Fruit fly (Drosophila melanogaster) whole organism, embryonic: Measurements from ENCODE around the gene CG32246.

Experiments
- CG10147 ChIP-seq: fragments of 200-800 bp; sonication (Bioruptor generic); optimal IDR thresholded peaks from 2 replicates; lab custom pipeline; 2019; ENCODE audit warnings: missing biosample characterization, mild to moderate bottlenecking, missing genetic modification characterization, moderate library complexity
- CG10462 ChIP-seq: fragments of 200-800 bp; sonication (Bioruptor generic); optimal IDR thresholded peaks from 2 replicates; lab custom pipeline; 2016; ENCODE audit warnings: missing biosample characterization, missing genetic modification characterization
- CG12299 ChIP-seq: fragments of 200-800 bp; sonication (Bioruptor generic); optimal IDR thresholded peaks from 2 replicates; lab custom pipeline; 2018; ENCODE audit warnings: missing biosample characterization, mild to moderate bottlenecking, missing genetic modification characterization
- CG12391 ChIP-seq: fragments of 200-800 bp; sonication (Bioruptor generic); optimal IDR thresholded peaks from 3 replicates; lab custom pipeline; 2018; ENCODE audit warnings: missing biosample characterization, mild to moderate bottlenecking, missing genetic modification characterization, moderate library complexity
- CG12769 ChIP-seq: fragments of 200-800 bp; sonication (Bioruptor generic); optimal IDR thresholded peaks from 2 replicates; lab custom pipeline; 2019; ENCODE audit warnings: missing biosample characterization, mild to moderate bottlenecking, missing genetic modification characterization, moderate library complexity
- CG14014 ChIP-seq: fragments of 200-800 bp; sonication (Bioruptor generic); IDR thresholded peaks from 2 replicates; pipeline ENCODE4 v1.3.6; 2022; ENCODE audit warnings: missing biosample characterization, missing genetic modification characterization
- CG15479 ChIP-seq: fragments of 200-800 bp; sonication (Bioruptor generic); optimal IDR thresholded peaks from 3 replicates; lab custom pipeline; 2019; ENCODE audit warnings: missing biosample characterization, mild to moderate bottlenecking, missing genetic modification characterization, moderate library complexity
- CG16815 ChIP-seq: fragments of 200-800 bp; sonication (Bioruptor generic); optimal IDR thresholded peaks from 3 replicates; lab custom pipeline; 2017; ENCODE audit warnings: missing biosample characterization, mild to moderate bottlenecking, missing genetic modification characterization
- CG18599 ChIP-seq: fragments of 200-800 bp; sonication (Bioruptor generic); optimal IDR thresholded peaks from 3 replicates; lab custom pipeline; 2017; ENCODE audit warnings: missing biosample characterization, missing genetic modification characterization, mild to moderate bottlenecking, moderate library complexity, missing genetic modification reagents
- CG2120 ChIP-seq: fragments of 200-800 bp; sonication (Bioruptor generic); optimal IDR thresholded peaks from 3 replicates; lab custom pipeline; 2016; ENCODE audit warnings: missing biosample characterization, missing genetic modification characterization
- CG2712 ChIP-seq: fragments of 200-800 bp; optimal IDR thresholded peaks from 3 replicates; lab custom pipeline; 2019; ENCODE audit warnings: missing biosample characterization, mild to moderate bottlenecking, missing genetic modification characterization, moderate library complexity
- CG31224 ChIP-seq: fragments of 200-800 bp; sonication (Bioruptor generic); IDR thresholded peaks from 2 replicates; pipeline ENCODE4 v1.3.6; 2022; ENCODE audit warnings: missing biosample characterization, missing genetic modification characterization
- CG31365 ChIP-seq: fragments of 200-800 bp; sonication (Bioruptor generic); optimal IDR thresholded peaks from 2 replicates; lab custom pipeline; 2018; ENCODE audit warnings: missing biosample characterization, mild to moderate bottlenecking, missing genetic modification characterization
- CG3407 ChIP-seq: fragments of 200-800 bp; sonication (Bioruptor generic); optimal IDR thresholded peaks from 2 replicates; lab custom pipeline; 2018; ENCODE audit warnings: missing biosample characterization, mild to moderate bottlenecking, missing genetic modification characterization
- CG5180 ChIP-seq: fragments of 200-800 bp; sonication (Bioruptor generic); optimal IDR thresholded peaks from 3 replicates; lab custom pipeline; 2017; ENCODE audit warnings: missing biosample characterization, missing genetic modification characterization, mild to moderate bottlenecking, moderate library complexity, missing genetic modification reagents
- CG7271 ChIP-seq: fragments of 200-800 bp; sonication (Bioruptor generic); optimal IDR thresholded peaks from 2 replicates; lab custom pipeline; 2018; ENCODE audit warnings: missing biosample characterization, mild to moderate bottlenecking, missing genetic modification characterization, moderate library complexity
- CG8359 ChIP-seq: fragments of 200-800 bp; sonication (Bioruptor generic); optimal IDR thresholded peaks from 2 replicates; lab custom pipeline; 2017; ENCODE audit warnings: missing biosample characterization, mild to moderate bottlenecking, missing genetic modification characterization, borderline replicate concordance
- CG8388 ChIP-seq: fragments of 200-800 bp; sonication (Bioruptor generic); optimal IDR thresholded peaks from 2 replicates; lab custom pipeline; 2019; ENCODE audit warnings: missing biosample characterization, mild to moderate bottlenecking, missing genetic modification characterization, moderate library complexity
- CG9932 ChIP-seq: fragments of 200-800 bp; sonication (Bioruptor generic); IDR thresholded peaks from 2 replicates; pipeline ENCODE4 v1.3.6; 2022; ENCODE audit warnings: missing biosample characterization, missing genetic modification characterization
- Chrac-16 ChIP-seq: fragments of 200-800 bp; sonication (Bioruptor generic); optimal IDR thresholded peaks from 3 replicates; lab custom pipeline; 2016; ENCODE audit warnings: missing biosample characterization, missing genetic modification characterization
- D19B ChIP-seq: fragments of 200-800 bp; sonication (Bioruptor generic); optimal IDR thresholded peaks from 2 replicates; lab custom pipeline; 2017; ENCODE audit warnings: missing biosample characterization, mild to moderate bottlenecking, missing genetic modification characterization
- Dbx ChIP-seq: fragments of 200-800 bp; sonication (Bioruptor generic); IDR thresholded peaks from 3 replicates; pipeline ENCODE4 v1.3.6; 2022; ENCODE audit warnings: missing biosample characterization, missing genetic modification characterization
- Doc3 ChIP-seq: fragments of 200-800 bp; sonication (Bioruptor generic); IDR thresholded peaks from 3 replicates; pipeline ENCODE4 v1.3.6; 2022; ENCODE audit warnings: missing biosample characterization, missing genetic modification characterization; ENCODE audit not compliant: partially characterized antibody
- Drgx ChIP-seq: fragments of 200-800 bp; sonication (Bioruptor generic); IDR thresholded peaks from 2 replicates; pipeline ENCODE4 v1.3.6; 2022; ENCODE audit warnings: missing biosample characterization, missing genetic modification characterization
- HLH4C ChIP-seq: fragments of 200-800 bp; sonication (Bioruptor generic); IDR thresholded peaks from 3 replicates; pipeline ENCODE4 v1.3.6; 2022; ENCODE audit warnings: missing biosample characterization, missing genetic modification characterization; ENCODE audit not compliant: partially characterized antibody
- Hr51 ChIP-seq, 2 experiments: fragments of 200-800 bp; sonication (Bioruptor generic); optimal IDR thresholded peaks; 2 replicates in 1 of 2; 3 replicates in 1 of 2; lab custom pipeline; 2016 to 2018; ENCODE audit warnings: missing biosample characterization in 2 of 2, missing genetic modification characterization in 2 of 2, mild to moderate bottlenecking in 1 of 2, moderate library complexity in 1 of 2
- Kr ChIP-seq: fragments of 200-800 bp; sonication (Bioruptor generic); optimal IDR thresholded peaks from 2 replicates; lab custom pipeline; 2017; ENCODE audit warnings: missing biosample characterization, mild to moderate bottlenecking, missing genetic modification characterization
- NFAT ChIP-seq: fragments of 200-800 bp; sonication (Bioruptor generic); IDR thresholded peaks from 2 replicates; pipeline ENCODE4 v1.3.6; 2022; ENCODE audit warnings: missing biosample characterization, missing genetic modification characterization
- ato ChIP-seq: fragments of 200-800 bp; sonication (Bioruptor generic); IDR thresholded peaks from 2 replicates; pipeline ENCODE4 v1.3.6; 2022; ENCODE audit warnings: missing biosample characterization, missing genetic modification characterization; ENCODE audit not compliant: partially characterized antibody
- bab2 ChIP-seq: fragments of 200-800 bp; sonication (Bioruptor generic); optimal IDR thresholded peaks from 2 replicates; lab custom pipeline; 2016; ENCODE audit warnings: missing biosample characterization, missing genetic modification characterization
- cad ChIP-seq: fragments of >200 bp; optimal IDR thresholded peaks from 2 replicates; lab custom pipeline; 2017; ENCODE audit warnings: missing biosample characterization, missing genetic modification characterization
- dm ChIP-seq: fragments of 200-800 bp; sonication (Bioruptor generic); optimal IDR thresholded peaks from 3 replicates; lab custom pipeline; 2016; ENCODE audit warnings: missing biosample characterization, missing genetic modification characterization
- dmrt99B ChIP-seq: fragments of 200-800 bp; sonication (Bioruptor generic); optimal IDR thresholded peaks from 2 replicates; lab custom pipeline; 2018; ENCODE audit warnings: missing biosample characterization, mild to moderate bottlenecking, missing genetic modification characterization, moderate library complexity
- emc ChIP-seq: fragments of 200-800 bp; sonication (Bioruptor generic); optimal IDR thresholded peaks from 2 replicates; lab custom pipeline; 2016; ENCODE audit warnings: missing biosample characterization, missing genetic modification characterization
- fd102C ChIP-seq: fragments of 200-800 bp; sonication (Bioruptor generic); optimal IDR thresholded peaks from 2 replicates; lab custom pipeline; 2018; ENCODE audit warnings: missing biosample characterization, mild to moderate bottlenecking, missing genetic modification characterization, moderate library complexity
- fru ChIP-seq: fragments of >200 bp; optimal IDR thresholded peaks from 2 replicates; lab custom pipeline; 2017
- grau ChIP-seq: fragments of 200-800 bp; optimal IDR thresholded peaks from 3 replicates; lab custom pipeline; 2019; ENCODE audit warnings: missing biosample characterization, mild to moderate bottlenecking, missing genetic modification characterization, moderate library complexity
- hkb ChIP-seq, 2 experiments: fragments of 200-800 bp in 1 of 2; fragments of >200 bp in 1 of 2; sonication (Bioruptor generic) in 1 of 2; IDR thresholded peaks in 1 of 2; optimal IDR thresholded peaks in 1 of 2; 2 replicates each; pipeline versions ENCODE4 v1.3.6 to Lab custom; 2017 to 2022; ENCODE audit warnings: missing biosample characterization in 1 of 2, missing genetic modification characterization in 1 of 2
- insv ChIP-seq, 2 experiments: fragments of 200-800 bp; sonication (Bioruptor generic); optimal IDR thresholded peaks; 3 replicates each; lab custom pipeline; 2016 to 2018; ENCODE audit warnings: missing biosample characterization in 2 of 2, missing genetic modification characterization in 2 of 2
- lab ChIP-seq: fragments of 200-800 bp; sonication (Bioruptor generic); optimal IDR thresholded peaks from 3 replicates; lab custom pipeline; 2017; ENCODE audit warnings: missing biosample characterization, missing genetic modification characterization, mild to moderate bottlenecking, moderate library complexity, missing genetic modification reagents
- maf-S ChIP-seq: fragments of 200-800 bp; sonication (Bioruptor generic); optimal IDR thresholded peaks from 2 replicates; lab custom pipeline; 2016; ENCODE audit warnings: missing biosample characterization, missing genetic modification characterization
- pan ChIP-seq, 4 experiments: fragments of >200 bp in 3 of 4; fragments of 200-800 bp in 1 of 4; sonication (Bioruptor generic) in 1 of 4; optimal IDR thresholded peaks in 3 of 4; IDR thresholded peaks in 1 of 4; 2 replicates each; pipeline versions ENCODE4 v1.3.6 to Lab custom; 2017 to 2022; ENCODE audit warnings: missing biosample characterization in 2 of 4, missing genetic modification characterization in 2 of 4, mixed read lengths in 1 of 4
- peb ChIP-seq: fragments of 200-800 bp; sonication (Bioruptor generic); IDR thresholded peaks from 2 replicates; pipeline ENCODE4 v1.3.6; 2022; ENCODE audit warnings: missing biosample characterization, missing genetic modification characterization
- sd ChIP-seq: fragments of 200-800 bp; sonication (Bioruptor generic); optimal IDR thresholded peaks from 3 replicates; lab custom pipeline; 2018; ENCODE audit warnings: missing biosample characterization, mild to moderate bottlenecking, missing genetic modification characterization, moderate library complexity
- stwl ChIP-seq: fragments of 200-800 bp; sonication (Bioruptor generic); optimal IDR thresholded peaks from 3 replicates; lab custom pipeline; 2018; ENCODE audit warnings: missing biosample characterization, mild to moderate bottlenecking, missing genetic modification characterization, moderate library complexity
- tap ChIP-seq: fragments of 200-800 bp; optimal IDR thresholded peaks from 3 replicates; lab custom pipeline; 2019; ENCODE audit warnings: missing biosample characterization, mild to moderate bottlenecking, missing genetic modification characterization, moderate library complexity
- unc-4 ChIP-seq: fragments of 200-800 bp; sonication (Bioruptor generic); IDR thresholded peaks from 2 replicates; pipeline ENCODE4 v1.3.6; 2022; ENCODE audit warnings: missing biosample characterization, missing genetic modification characterization; ENCODE audit not compliant: partially characterized antibody
- wek ChIP-seq: fragments of 200-800 bp; sonication (Bioruptor generic); optimal IDR thresholded peaks from 3 replicates; lab custom pipeline; 2018; ENCODE audit warnings: missing biosample characterization, mild to moderate bottlenecking, missing genetic modification characterization, moderate library complexity
- zf30C ChIP-seq: fragments of 200-800 bp; sonication (Bioruptor generic); optimal IDR thresholded peaks from 3 replicates; lab custom pipeline; 2018; ENCODE audit warnings: missing biosample characterization, mild to moderate bottlenecking, missing genetic modification characterization

CG32246 gene

DNA sequence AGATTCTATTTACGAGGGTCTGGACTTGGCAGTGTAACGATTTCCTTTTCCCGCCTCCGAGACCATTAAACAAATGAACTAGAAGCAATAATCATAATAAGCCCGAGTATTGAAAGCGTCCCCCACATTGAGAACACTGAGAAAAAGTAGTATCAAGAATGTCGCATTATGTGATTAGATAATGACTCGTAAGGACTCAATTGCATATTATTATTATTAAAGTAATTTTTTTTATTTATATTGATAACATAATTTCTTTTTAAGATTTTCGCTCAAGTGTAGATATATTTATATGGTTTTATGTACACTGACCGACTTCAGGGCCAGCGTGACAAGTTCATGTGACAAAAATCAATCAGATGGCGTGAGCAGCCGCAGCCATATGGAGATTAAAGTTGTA lies 17.6 kb upstream of the CG32246 start (continued):
- no peak for TF ChIP-seq CG14014
- TF ChIP-seq CG31365 = no peak
- peak; percentile 14 for TF ChIP-seq CG3407 (GFP tag; lab: Kevin White, UChicago)
- no peak for TF ChIP-seq Drgx (GFP tag; lab: Robert Waterston, UW)
- TF ChIP-seq Hr51 (GFP tag; optimal IDR thresholded peaks at IDR 0.05; lab: Kevin White, UChicago) = peak in 1 of 2 experiments; percentile 62
- no peak for TF ChIP-seq HLH4C
- TF ChIP-seq dm (GFP tag; lab: Kevin White, UChicago) = no peak
- TF ChIP-seq CG15479 (GFP tag; lab: Kevin White, UChicago) = no peak
- no peak for TF ChIP-seq zf30C (GFP tag; lab: Kevin White, UChicago)
- TF ChIP-seq Kr (GFP tag; lab: Kevin White, UChicago) = no peak
- peak; percentile 42 for TF ChIP-seq CG8388
- no peak for TF ChIP-seq insv (GFP tag; optimal IDR thresholded peaks at IDR 0.05; lab: Kevin White, UChicago)
- no peak for TF ChIP-seq stwl
- TF ChIP-seq tap (tag; lab: Kevin White, UChicago) = no peak
- no peak for TF ChIP-seq cad
- TF ChIP-seq CG9932 (GFP tag; lab: Robert Waterston, UW) = no peak
- TF ChIP-seq NFAT (GFP tag; lab: Robert Waterston, UW) = peak; percentile 17; the same call in 1 of the 2 replicates
- peak; percentile 6 for TF ChIP-seq CG2120 (GFP tag; lab: Kevin White, UChicago)
- peak; percentile 65 for TF ChIP-seq lab (GFP tag; lab: Kevin White, UChicago)
- no peak for TF ChIP-seq hkb (optimal IDR thresholded peaks at IDR 0.05; lab: Kevin White, UChicago)
- peak; percentile 51; the same call in 1 of the 2 replicates for TF ChIP-seq hkb (GFP tag; IDR thresholded peaks at IDR 0.05; lab: Robert Waterston, UW)
- TF ChIP-seq CG12391 = peak; percentile 55
- no peak for TF ChIP-seq CG8359 (GFP tag; lab: Kevin White, UChicago)
- no peak for TF ChIP-seq CG12769 (tag; lab: Kevin White, UChicago)
- peak; percentile 58 for TF ChIP-seq grau (tag; lab: Kevin White, UChicago)
- TF ChIP-seq sd (tag; lab: Kevin White, UChicago) = peak; percentile 5
- TF ChIP-seq dmrt99B = peak; percentile 59
- TF ChIP-seq Doc3 (GFP tag; lab: Robert Waterston, UW) = no peak
- TF ChIP-seq unc-4 (GFP tag; lab: Robert Waterston, UW) = no peak
- no peak for TF ChIP-seq D19B (GFP tag; lab: Kevin White, UChicago)
- TF ChIP-seq bab2 = no peak
- TF ChIP-seq ato (GFP tag; lab: Robert Waterston, UW) = no peak
- no peak for TF ChIP-seq fd102C (GFP tag; lab: Kevin White, UChicago)
- TF ChIP-seq maf-S = no peak
- no peak for TF ChIP-seq CG16815 (GFP tag; lab: Kevin White, UChicago)
- TF ChIP-seq CG31224 = no peak; the same call in 1 of the 2 replicates
- TF ChIP-seq Dbx (GFP tag; lab: Robert Waterston, UW) = peak; percentile 27; the same call in 1 of the 3 replicates
- no peak for TF ChIP-seq pan (optimal IDR thresholded peaks at IDR 0.05; lab: Kevin White, UChicago)
- TF ChIP-seq pan (GFP tag; optimal IDR thresholded peaks at IDR 0.05 in 1 of 2, IDR thresholded peaks at IDR 0.05 in 1 of 2) = peak in 1 of 2 experiments; percentile 41
- no peak for TF ChIP-seq CG10462 (GFP tag; lab: Kevin White, UChicago)
- no peak for TF ChIP-seq emc
- TF ChIP-seq CG7271 = no peak
- TF ChIP-seq CG5180 (GFP tag; lab: Kevin White, UChicago) = no peak
- peak; percentile 65 for TF ChIP-seq CG18599 (GFP tag; lab: Kevin White, UChicago)
- no peak for TF ChIP-seq wek (GFP tag; lab: Kevin White, UChicago)
- no peak for TF ChIP-seq Chrac-16 (GFP tag; lab: Kevin White, UChicago)
- no peak for TF ChIP-seq CG12299 (tag; lab: Kevin White, UChicago)
- TF ChIP-seq CG2712 (tag; lab: Kevin White, UChicago) = peak; percentile 66
- TF ChIP-seq CG10147 (GFP tag; lab: Kevin White, UChicago) = peak; percentile 22
- TF ChIP-seq fru (lab: Kevin White, UChicago) = no peak
- TF ChIP-seq peb (GFP tag; lab: Robert Waterston, UW) = no peak
